Fruit fly (Drosophila melanogaster): ENCODE results near the gene Hrb98DE.

DNA sequence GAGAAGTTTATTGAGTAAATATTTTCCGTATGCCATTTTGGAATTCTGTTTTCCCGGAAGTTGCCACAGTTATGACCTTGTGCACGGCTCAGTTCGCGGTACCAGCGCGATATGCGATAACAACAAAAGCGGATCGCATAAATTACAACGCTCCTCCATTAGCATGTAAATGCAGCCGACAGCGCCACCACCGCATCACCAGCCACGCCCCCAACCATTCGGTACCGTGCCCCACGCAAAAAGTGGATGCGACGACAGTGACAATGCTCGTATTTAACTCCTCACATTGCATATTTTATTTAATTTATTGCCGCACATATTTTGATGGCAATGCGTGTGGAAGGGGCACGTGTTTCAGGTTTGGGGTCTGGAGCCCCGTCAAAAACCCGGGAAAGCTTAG, 23.5 kb downstream of the Hrb98DE start:
- TF ChIP-seq fru (GFP tag; optimal IDR thresholded peaks at IDR 0.05) = no peak
- TF ChIP-seq foxo (GFP tag; optimal IDR thresholded peaks at IDR 0.05) = no peak
- no peak for TF ChIP-seq br (GFP tag; optimal IDR thresholded peaks at IDR 0.05)
- no peak for TF ChIP-seq CrebA (GFP tag; optimal IDR thresholded peaks at IDR 0.05; ENCODE audit: borderline replicate concordance)
- TF ChIP-seq Myc (optimal IDR thresholded peaks at IDR 0.05) = no peak
- no peak for TF ChIP-seq h (GFP tag; optimal IDR thresholded peaks at IDR 0.05)
- TF ChIP-seq N (GFP tag; optimal IDR thresholded peaks at IDR 0.05) = no peak
- TF ChIP-seq dmrt93B (GFP tag; optimal IDR thresholded peaks at IDR 0.05) = no peak
- TF ChIP-seq Hr78 (GFP tag; optimal IDR thresholded peaks at IDR 0.05) = no peak
- no peak for TF ChIP-seq Mio (GFP tag; optimal IDR thresholded peaks at IDR 0.05)
- TF ChIP-seq brk (GFP tag; optimal IDR thresholded peaks at IDR 0.05) = no peak
- TF ChIP-seq Rel (GFP tag; optimal IDR thresholded peaks at IDR 0.05) = no peak
- TF ChIP-seq Rel (tag; optimal IDR thresholded peaks at IDR 0.05) = no peak
- TF ChIP-seq tai (GFP tag; optimal IDR thresholded peaks at IDR 0.05) = no peak

Data from whole organism, wandering third instar larva.